Fruit fly (Drosophila melanogaster) whole organism, embryonic: ENCODE data around the gene capu.

Experiments used
- B-H2 ChIP-seq: fragments of 200-800 bp; sonication (Bioruptor generic); optimal IDR thresholded peaks from 2 replicates; lab custom pipeline; 2018; ENCODE audit warnings: missing biosample characterization, mild to moderate bottlenecking, missing genetic modification characterization
- BtbVII ChIP-seq: fragments of 200-800 bp; sonication (Bioruptor generic); optimal IDR thresholded peaks from 3 replicates; lab custom pipeline; 2017; ENCODE audit warnings: missing biosample characterization, mild to moderate bottlenecking, missing genetic modification characterization
- CG10654 ChIP-seq: fragments of 200-800 bp; sonication (Bioruptor generic); optimal IDR thresholded peaks from 2 replicates; lab custom pipeline; 2016; ENCODE audit warnings: missing biosample characterization, missing genetic modification characterization
- CG12391 ChIP-seq: fragments of 200-800 bp; sonication (Bioruptor generic); optimal IDR thresholded peaks from 3 replicates; lab custom pipeline; 2018; ENCODE audit warnings: missing biosample characterization, mild to moderate bottlenecking, missing genetic modification characterization, moderate library complexity
- CG12659 ChIP-seq: fragments of 200-800 bp; sonication (Bioruptor generic); optimal IDR thresholded peaks from 3 replicates; lab custom pipeline; 2017; ENCODE audit warnings: mild to moderate bottlenecking, missing biosample characterization, missing genetic modification reagents, missing genetic modification characterization
- CG14441 ChIP-seq: fragments of 200-800 bp; sonication (Bioruptor generic); IDR thresholded peaks from 2 replicates; pipeline ENCODE4 v1.3.6; 2022; ENCODE audit warnings: missing biosample characterization, missing genetic modification characterization
- CG1529 ChIP-seq: fragments of 200-800 bp; sonication (Bioruptor generic); optimal IDR thresholded peaks from 3 replicates; lab custom pipeline; 2018; ENCODE audit warnings: missing biosample characterization, missing genetic modification characterization
- CG17385 ChIP-seq: fragments of 200-800 bp; sonication (Bioruptor generic); optimal IDR thresholded peaks from 3 replicates; lab custom pipeline; 2018; ENCODE audit warnings: missing biosample characterization, mild to moderate bottlenecking, missing genetic modification characterization
- CG2120 ChIP-seq: fragments of 200-800 bp; sonication (Bioruptor generic); optimal IDR thresholded peaks from 3 replicates; lab custom pipeline; 2016; ENCODE audit warnings: missing biosample characterization, missing genetic modification characterization
- CG2875 ChIP-seq: fragments of 200-800 bp; sonication (Bioruptor generic); optimal IDR thresholded peaks from 2 replicates; lab custom pipeline; 2017; ENCODE audit warnings: missing biosample characterization, mild to moderate bottlenecking, missing genetic modification characterization, missing genetic modification reagents
- CG43689 ChIP-seq: fragments of 200-800 bp; sonication (Bioruptor generic); IDR thresholded peaks from 2 replicates; pipeline ENCODE4 v1.3.6; 2022; ENCODE audit warnings: missing biosample characterization, missing genetic modification characterization
- CG4424 ChIP-seq: fragments of 200-800 bp; sonication (Bioruptor generic); optimal IDR thresholded peaks from 3 replicates; lab custom pipeline; 2016; ENCODE audit warnings: missing biosample characterization, missing genetic modification characterization
- CG4854 ChIP-seq: fragments of 200-800 bp; sonication (Bioruptor generic); optimal IDR thresholded peaks from 2 replicates; lab custom pipeline; 2016; ENCODE audit warnings: missing biosample characterization, missing genetic modification characterization, inconsistent platforms
- CG6654 ChIP-seq: fragments of 200-800 bp; sonication (Bioruptor generic); optimal IDR thresholded peaks from 2 replicates; lab custom pipeline; 2017; ENCODE audit warnings: missing biosample characterization, mild to moderate bottlenecking, missing genetic modification characterization
- CG7556 ChIP-seq: fragments of 200-800 bp; sonication (Bioruptor generic); optimal IDR thresholded peaks from 2 replicates; lab custom pipeline; 2017; ENCODE audit warnings: missing biosample characterization, mild to moderate bottlenecking, missing genetic modification characterization
- CG7928 ChIP-seq: fragments of 200-800 bp; sonication (Bioruptor generic); optimal IDR thresholded peaks from 2 replicates; lab custom pipeline; 2017; ENCODE audit warnings: missing biosample characterization, mild to moderate bottlenecking, missing genetic modification characterization
- CG8359 ChIP-seq: fragments of 200-800 bp; sonication (Bioruptor generic); optimal IDR thresholded peaks from 2 replicates; lab custom pipeline; 2017; ENCODE audit warnings: missing biosample characterization, mild to moderate bottlenecking, missing genetic modification characterization, borderline replicate concordance
- CG8478 ChIP-seq: fragments of >200 bp; optimal IDR thresholded peaks from 2 replicates; lab custom pipeline; 2018
- CG8944 ChIP-seq: fragments of 200-800 bp; sonication (Bioruptor generic); optimal IDR thresholded peaks from 3 replicates; lab custom pipeline; 2016; ENCODE audit warnings: missing biosample characterization, missing genetic modification characterization
- CG9932 ChIP-seq: fragments of 200-800 bp; sonication (Bioruptor generic); IDR thresholded peaks from 2 replicates; pipeline ENCODE4 v1.3.6; 2022; ENCODE audit warnings: missing biosample characterization, missing genetic modification characterization
- D ChIP-seq, 2 experiments: fragments of 200-800 bp in 1 of 2; fragments of >200 bp in 1 of 2; sonication (Bioruptor generic) in 1 of 2; optimal IDR thresholded peaks; 2 replicates in 1 of 2; 3 replicates in 1 of 2; lab custom pipeline; 2017; ENCODE audit warnings: mild to moderate bottlenecking in 1 of 2, missing biosample characterization in 1 of 2, missing genetic modification characterization in 1 of 2, missing genetic modification reagents in 1 of 2
- Deaf1 ChIP-seq: fragments of 200-800 bp; optimal IDR thresholded peaks from 3 replicates; lab custom pipeline; 2019; ENCODE audit warnings: missing biosample characterization, mild to moderate bottlenecking, missing genetic modification characterization, moderate library complexity
- Dref ChIP-seq: fragments of 200-800 bp; sonication (Bioruptor generic); IDR thresholded peaks from 2 replicates; pipeline ENCODE4 v1.3.6; 2022; ENCODE audit warnings: missing biosample characterization, missing genetic modification characterization
- Ets65A ChIP-seq: fragments of 200-800 bp; sonication (Bioruptor generic); peaks from one replicate; lab custom pipeline; 2016; ENCODE audit warnings: missing biosample characterization, missing genetic modification characterization
- HmgD ChIP-seq: fragments of 200-800 bp; sonication (Bioruptor generic); optimal IDR thresholded peaks from 3 replicates; lab custom pipeline; 2016; ENCODE audit warnings: missing biosample characterization, missing genetic modification characterization
- Hr3 ChIP-seq: fragments of 200-800 bp; sonication (Bioruptor generic); optimal IDR thresholded peaks from 3 replicates; lab custom pipeline; 2016; ENCODE audit warnings: missing biosample characterization, missing genetic modification characterization
- Hsf ChIP-seq: fragments of 200-800 bp; sonication (Bioruptor generic); optimal IDR thresholded peaks from 3 replicates; lab custom pipeline; 2016; ENCODE audit warnings: missing biosample characterization, missing genetic modification characterization
- Oli ChIP-seq: fragments of 200-800 bp; sonication (Bioruptor generic); optimal IDR thresholded peaks from 2 replicates; lab custom pipeline; 2018; ENCODE audit warnings: missing biosample characterization, mild to moderate bottlenecking, missing genetic modification characterization, moderate library complexity
- Scr ChIP-seq: fragments of 200-800 bp; sonication (Bioruptor generic); IDR thresholded peaks from 2 replicates; pipeline ENCODE4 v1.3.6; 2022; ENCODE audit warnings: missing biosample characterization, missing genetic modification characterization; ENCODE audit not compliant: partially characterized antibody
- Sox100B ChIP-seq: fragments of 200-800 bp; sonication (Bioruptor generic); optimal IDR thresholded peaks from 3 replicates; lab custom pipeline; 2018; ENCODE audit warnings: missing biosample characterization, mild to moderate bottlenecking, missing genetic modification characterization
- Usf ChIP-seq: fragments of 200-800 bp; sonication (Bioruptor generic); optimal IDR thresholded peaks from 2 replicates; lab custom pipeline; 2017; ENCODE audit warnings: missing genotype, missing biosample characterization, missing genetic modification characterization
- Xrp1 ChIP-seq: fragments of 200-800 bp; sonication (Bioruptor generic); IDR thresholded peaks from 2 replicates; pipeline ENCODE4 v1.3.6; 2022; ENCODE audit warnings: missing biosample characterization, missing genetic modification characterization
- chinmo ChIP-seq: fragments of 200-800 bp; sonication (Bioruptor generic); IDR thresholded peaks from 4 replicates; pipeline ENCODE4 v1.3.6; 2022; ENCODE audit warnings: missing biosample characterization, missing genetic modification characterization; ENCODE audit not compliant: partially characterized antibody
- ci ChIP-seq: fragments of 200-800 bp; sonication (Bioruptor generic); IDR thresholded peaks from 3 replicates; pipeline ENCODE4 v1.3.6; 2022; ENCODE audit warnings: missing biosample characterization, missing genetic modification characterization
- eve ChIP-seq, 2 experiments: fragments of >200 bp; optimal IDR thresholded peaks; 2 replicates each; lab custom pipeline; 2017; ENCODE audit warnings: missing biosample characterization in 2 of 2, missing genetic modification characterization in 2 of 2
- gfzf ChIP-seq: fragments of 200-800 bp; sonication (Bioruptor generic); optimal IDR thresholded peaks from 2 replicates; lab custom pipeline; 2016; ENCODE audit warnings: missing biosample characterization, mild to moderate bottlenecking, missing genetic modification characterization, moderate library complexity
- ham ChIP-seq: fragments of 200-800 bp; sonication (Bioruptor generic); IDR thresholded peaks from 2 replicates; pipeline ENCODE4 v1.3.6; 2022; ENCODE audit warnings: missing biosample characterization, missing genetic modification characterization
- inv ChIP-seq: fragments of 200-800 bp; sonication (Bioruptor generic); IDR thresholded peaks from 2 replicates; pipeline ENCODE4 v1.3.6; 2022; ENCODE audit warnings: missing biosample characterization, missing genetic modification characterization; ENCODE audit not compliant: partially characterized antibody
- kni ChIP-seq: fragments of 200-800 bp; sonication (Bioruptor generic); optimal IDR thresholded peaks from 3 replicates; lab custom pipeline; 2017; ENCODE audit warnings: mild to moderate bottlenecking, missing biosample characterization, missing genetic modification reagents, missing genetic modification characterization
- nerfin-1 ChIP-seq: fragments of 200-800 bp; sonication (Bioruptor generic); optimal IDR thresholded peaks from 3 replicates; lab custom pipeline; 2019; ENCODE audit warnings: missing biosample characterization, mild to moderate bottlenecking, missing genetic modification characterization, moderate library complexity
- nom ChIP-seq: fragments of 200-800 bp; sonication (Bioruptor generic); optimal IDR thresholded peaks from 2 replicates; lab custom pipeline; 2017; ENCODE audit warnings: missing biosample characterization, missing genetic modification characterization, mild to moderate bottlenecking, moderate library complexity, missing genetic modification reagents
- oc ChIP-seq: fragments of 200-800 bp; sonication (Bioruptor generic); optimal IDR thresholded peaks from 2 replicates; lab custom pipeline; 2018; ENCODE audit warnings: missing biosample characterization, mild to moderate bottlenecking, missing genetic modification characterization, moderate library complexity
- prd ChIP-seq, 3 experiments: fragments of >200 bp in 2 of 3; fragments of 200-800 bp in 1 of 3; sonication (Bioruptor generic) in 1 of 3; optimal IDR thresholded peaks in 2 of 3; IDR thresholded peaks in 1 of 3; 2 replicates in 2 of 3; 3 replicates in 1 of 3; pipeline versions ENCODE4 v1.3.6 to Lab custom; 2017 to 2022; ENCODE audit warnings: missing biosample characterization in 1 of 3, missing genetic modification characterization in 1 of 3
- pzg ChIP-seq: fragments of 200-800 bp; sonication (Bioruptor generic); optimal IDR thresholded peaks from 3 replicates; lab custom pipeline; 2018; ENCODE audit warnings: missing biosample characterization, mild to moderate bottlenecking, missing genetic modification characterization, moderate library complexity
- sc ChIP-seq, 3 experiments: fragments of >200 bp in 2 of 3; fragments of 200-800 bp in 1 of 3; sonication (Bioruptor generic) in 1 of 3; optimal IDR thresholded peaks; 2 replicates in 2 of 3; 3 replicates in 1 of 3; lab custom pipeline; 2017; ENCODE audit warnings: mild to moderate bottlenecking in 1 of 3, missing biosample characterization in 1 of 3, missing genetic modification characterization in 1 of 3, missing genetic modification reagents in 1 of 3
- scrt ChIP-seq: fragments of 200-800 bp; sonication (Bioruptor generic); optimal IDR thresholded peaks from 2 replicates; lab custom pipeline; 2018; ENCODE audit warnings: missing biosample characterization, mild to moderate bottlenecking, missing genetic modification characterization, moderate library complexity
- shn ChIP-seq: fragments of 200-800 bp; sonication (Bioruptor generic); optimal IDR thresholded peaks from 3 replicates; lab custom pipeline; 2016; ENCODE audit warnings: missing biosample characterization, missing genetic modification characterization

capu gene

dm6 chr2L:3888754-3889603 lies 13.7 kb downstream of the capu start (continued):
- TF ChIP-seq eve (GFP tag; optimal IDR thresholded peaks at IDR 0.05; lab: Kevin White, UChicago) (peak in 1 of 2 experiments; percentile 58), oc (tag; lab: Kevin White, UChicago) (peak; percentile 46), Ets65A (peak; percentile 72), CG2120 (GFP tag; lab: Kevin White, UChicago) (peak; percentile 49), CG14441 (peak; percentile 51; the same call in 1 of the 2 replicates), Usf (GFP tag; lab: Kevin White, UChicago) (peak; percentile 67), CG8944 (no peak), CG9932 (GFP tag; lab: Robert Waterston, UW) (peak; percentile 58; the same call in 1 of the 2 replicates), Hsf (GFP tag; lab: Kevin White, UChicago) (no peak), CG7556 (GFP tag; lab: Kevin White, UChicago) (peak; percentile 56), nerfin-1 (tag; lab: Kevin White, UChicago) (peak; percentile 11), CG1529 (GFP tag; lab: Kevin White, UChicago) (peak; percentile 43), Scr (GFP tag; lab: Robert Waterston, UW) (no peak), chinmo (GFP tag; lab: Robert Waterston, UW) (no peak), scrt (GFP tag; lab: Kevin White, UChicago) (peak; percentile 12), BtbVII (GFP tag; lab: Kevin White, UChicago) (no peak), CG10654 (GFP tag; lab: Kevin White, UChicago) (no peak), Hr3 (peak; percentile 66), ham (GFP tag; lab: Robert Waterston, UW) (no peak), CG6654 (GFP tag; lab: Kevin White, UChicago) (no peak), B-H2 (GFP tag; lab: Kevin White, UChicago) (no peak), prd (optimal IDR thresholded peaks at IDR 0.05; lab: Kevin White, UChicago) (no peak), prd (GFP tag; IDR thresholded peaks at IDR 0.05; lab: Robert Waterston, UW) (peak; percentile 34; the same call in 1 of the 3 replicates), ci (GFP tag; lab: Robert Waterston, UW) (0 out of 3 replicates have a peak, but pooled peaks have one; percentile 12), CG17385 (GFP tag; lab: Kevin White, UChicago) (peak; percentile 58), nom (peak; percentile 41), CG4424 (GFP tag; lab: Kevin White, UChicago) (peak; percentile 37), CG8478 (no peak), Sox100B (GFP tag; lab: Kevin White, UChicago) (peak; percentile 74), Oli (tag; lab: Kevin White, UChicago) (peak; percentile 71), CG12391 (tag; lab: Kevin White, UChicago) (peak; percentile 73), CG8359 (GFP tag; lab: Kevin White, UChicago) (no peak), Dref (no peak), sc (optimal IDR thresholded peaks at IDR 0.05; lab: Kevin White, UChicago) (no peak), sc (GFP tag; optimal IDR thresholded peaks at IDR 0.05; lab: Kevin White, UChicago) (peak; percentile 57), inv (no peak), CG2875 (GFP tag; lab: Kevin White, UChicago) (peak; percentile 36), Xrp1 (peak; percentile 65), CG43689 (GFP tag; lab: Robert Waterston, UW) (no peak), Deaf1 (peak; percentile 34), CG12659 (GFP tag; lab: Kevin White, UChicago) (peak; percentile 60), CG7928 (no peak), HmgD (no peak), gfzf (GFP tag; lab: Kevin White, UChicago) (no peak), CG4854 (no peak), kni (GFP tag; lab: Kevin White, UChicago) (peak; percentile 89), D (optimal IDR thresholded peaks at IDR 0.05; lab: Kevin White, UChicago) (no peak), D (GFP tag; optimal IDR thresholded peaks at IDR 0.05; lab: Kevin White, UChicago) (peak; percentile 54), shn (GFP tag; lab: Kevin White, UChicago) (no peak), pzg (GFP tag; lab: Kevin White, UChicago) (no peak)
